Fruit fly (Drosophila melanogaster): Measurements from ENCODE around the gene svp.

- TF ChIP-seq psq (optimal IDR thresholded peaks at IDR 0.05) (no peak), Myc (optimal IDR thresholded peaks at IDR 0.05) (no peak), ttk (optimal IDR thresholded peaks at IDR 0.05) (no peak), insv (optimal IDR thresholded peaks at IDR 0.05) (no peak)
Observed at dm6 chr3R:12259819-12260218, 1.3 kb downstream of the svp start.

Data from Kc167 (cell line).